Fruit fly (Drosophila melanogaster) whole organism, embryonic: ENCODE data around the gene Rbp1-like.
A peak's percentile ranks its signal among the peaks of the same experiment; 100 is the strongest.

Experiments
- CG11695 ChIP-seq: fragments of 200-800 bp; sonication (Bioruptor generic); IDR thresholded peaks from 3 replicates; pipeline ENCODE4 v1.3.6; 2022; ENCODE audit warnings: missing biosample characterization, missing genetic modification characterization
- CG12155 ChIP-seq: fragments of 200-800 bp; sonication (Bioruptor generic); optimal IDR thresholded peaks from 3 replicates; lab custom pipeline; 2016; ENCODE audit warnings: missing biosample characterization, missing genetic modification characterization
- CG12744 ChIP-seq: fragments of 200-800 bp; sonication (Bioruptor generic); optimal IDR thresholded peaks from 2 replicates; lab custom pipeline; 2016; ENCODE audit warnings: missing biosample characterization, missing genetic modification characterization
- CG1529 ChIP-seq: fragments of 200-800 bp; sonication (Bioruptor generic); optimal IDR thresholded peaks from 3 replicates; lab custom pipeline; 2018; ENCODE audit warnings: missing biosample characterization, missing genetic modification characterization
- CG1602 ChIP-seq: fragments of 200-800 bp; sonication (Bioruptor generic); optimal IDR thresholded peaks from 3 replicates; lab custom pipeline; 2016; ENCODE audit warnings: missing biosample characterization, missing genetic modification characterization
- CG16813 ChIP-seq: fragments of 200-800 bp; sonication (Bioruptor generic); IDR thresholded peaks from 3 replicates; pipeline ENCODE4 v1.3.6; 2022; ENCODE audit warnings: missing biosample characterization, missing genetic modification characterization; ENCODE audit not compliant: partially characterized antibody
- CG17186 ChIP-seq: fragments of 200-800 bp; sonication (Bioruptor generic); optimal IDR thresholded peaks from 3 replicates; lab custom pipeline; 2017; ENCODE audit warnings: missing biosample characterization, missing genetic modification reagents, missing genetic modification characterization
- CG18764 ChIP-seq: fragments of 200-800 bp; sonication (Bioruptor generic); optimal IDR thresholded peaks from 3 replicates; lab custom pipeline; 2016; ENCODE audit warnings: missing biosample characterization, missing genetic modification characterization
- CG2199 ChIP-seq: fragments of 200-800 bp; sonication (Bioruptor generic); IDR thresholded peaks from 3 replicates; pipeline ENCODE4 v1.3.6; 2022; ENCODE audit warnings: missing biosample characterization, missing genetic modification characterization
- CG2678 ChIP-seq: fragments of 200-800 bp; sonication (Bioruptor generic); optimal IDR thresholded peaks from 3 replicates; lab custom pipeline; 2019; ENCODE audit warnings: missing biosample characterization, mild to moderate bottlenecking, missing genetic modification characterization, moderate library complexity
- CG3407 ChIP-seq: fragments of 200-800 bp; sonication (Bioruptor generic); optimal IDR thresholded peaks from 2 replicates; lab custom pipeline; 2018; ENCODE audit warnings: missing biosample characterization, mild to moderate bottlenecking, missing genetic modification characterization
- CG42726 ChIP-seq: fragments of 200-800 bp; sonication (Bioruptor generic); IDR thresholded peaks from 2 replicates; pipeline ENCODE4 v1.3.6; 2022; ENCODE audit warnings: missing biosample characterization, missing genetic modification characterization; ENCODE audit not compliant: partially characterized antibody
- CG4282 ChIP-seq: fragments of 200-800 bp; sonication (Bioruptor generic); optimal IDR thresholded peaks from 2 replicates; lab custom pipeline; 2016; ENCODE audit warnings: missing biosample characterization, missing genetic modification characterization
- CG4730 ChIP-seq: fragments of 200-800 bp; sonication (Bioruptor generic); IDR thresholded peaks from 2 replicates; pipeline ENCODE4 v1.3.6; 2022; ENCODE audit warnings: missing biosample characterization, missing genetic modification characterization
- CG6254 ChIP-seq: fragments of 200-800 bp; sonication (Bioruptor generic); optimal IDR thresholded peaks from 3 replicates; lab custom pipeline; 2017; ENCODE audit warnings: mild to moderate bottlenecking, missing biosample characterization, missing genetic modification reagents, missing genetic modification characterization
- CG9437 ChIP-seq: fragments of 200-800 bp; sonication (Bioruptor generic); optimal IDR thresholded peaks from 2 replicates; lab custom pipeline; 2018; ENCODE audit warnings: missing biosample characterization, mild to moderate bottlenecking, missing genetic modification characterization
- CrebB ChIP-seq: fragments of 200-800 bp; sonication (Bioruptor generic); optimal IDR thresholded peaks from 3 replicates; lab custom pipeline; 2018; ENCODE audit warnings: missing biosample characterization, mild to moderate bottlenecking, missing genetic modification characterization
- D ChIP-seq, 2 experiments: fragments of 200-800 bp in 1 of 2; fragments of >200 bp in 1 of 2; sonication (Bioruptor generic) in 1 of 2; optimal IDR thresholded peaks; 2 replicates in 1 of 2; 3 replicates in 1 of 2; lab custom pipeline; 2017; ENCODE audit warnings: mild to moderate bottlenecking in 1 of 2, missing biosample characterization in 1 of 2, missing genetic modification characterization in 1 of 2, missing genetic modification reagents in 1 of 2
- Dek ChIP-seq: fragments of 200-800 bp; sonication (Bioruptor generic); optimal IDR thresholded peaks from 3 replicates; lab custom pipeline; 2019; ENCODE audit warnings: missing biosample characterization, mild to moderate bottlenecking, missing genetic modification characterization, moderate library complexity
- Dip3 ChIP-seq: fragments of 200-800 bp; sonication (Bioruptor generic); optimal IDR thresholded peaks from 3 replicates; lab custom pipeline; 2016; ENCODE audit warnings: missing biosample characterization, missing genetic modification characterization
- Dp ChIP-seq: fragments of 200-800 bp; sonication (Bioruptor generic); optimal IDR thresholded peaks from 2 replicates; lab custom pipeline; 2018; ENCODE audit warnings: missing biosample characterization, mild to moderate bottlenecking, missing genetic modification characterization, moderate library complexity
- Ets97D ChIP-seq: fragments of 200-800 bp; sonication (Bioruptor generic); optimal IDR thresholded peaks from 3 replicates; lab custom pipeline; 2016; ENCODE audit warnings: missing biosample characterization, missing genetic modification characterization
- Fer1 ChIP-seq: fragments of 200-800 bp; sonication (Bioruptor generic); optimal IDR thresholded peaks from 2 replicates; lab custom pipeline; 2017; ENCODE audit warnings: missing biosample characterization, mild to moderate bottlenecking, missing genetic modification characterization
- HLHmδ ChIP-seq: fragments of 200-800 bp; sonication (Bioruptor generic); optimal IDR thresholded peaks from 2 replicates; lab custom pipeline; 2018; ENCODE audit warnings: missing biosample characterization, mild to moderate bottlenecking, missing genetic modification characterization, moderate library complexity
- Hsf ChIP-seq: fragments of 200-800 bp; sonication (Bioruptor generic); optimal IDR thresholded peaks from 3 replicates; lab custom pipeline; 2016; ENCODE audit warnings: missing biosample characterization, missing genetic modification characterization
- Opbp ChIP-seq: fragments of 200-800 bp; sonication (Bioruptor generic); IDR thresholded peaks from 3 replicates; pipeline ENCODE4 v1.3.6; 2022; ENCODE audit warnings: missing biosample characterization, missing genetic modification characterization; ENCODE audit not compliant: partially characterized antibody
- Pdp1 ChIP-seq, 2 experiments: fragments of 200-800 bp; sonication (Bioruptor generic); optimal IDR thresholded peaks; 3 replicates each; lab custom pipeline; 2016; ENCODE audit warnings: missing biosample characterization in 2 of 2, missing genetic modification characterization in 2 of 2, mild to moderate bottlenecking in 1 of 2, moderate library complexity in 1 of 2
- Rfx ChIP-seq: fragments of 200-800 bp; sonication (Bioruptor generic); IDR thresholded peaks from 2 replicates; pipeline ENCODE4 v1.3.6; 2022; ENCODE audit warnings: missing biosample characterization, missing genetic modification characterization
- cad ChIP-seq: fragments of >200 bp; optimal IDR thresholded peaks from 2 replicates; lab custom pipeline; 2017; ENCODE audit warnings: missing biosample characterization, missing genetic modification characterization
- crc ChIP-seq: fragments of 200-800 bp; sonication (Bioruptor generic); optimal IDR thresholded peaks from 2 replicates; lab custom pipeline; 2016; ENCODE audit warnings: missing biosample characterization, missing genetic modification characterization
- dmrt99B ChIP-seq: fragments of 200-800 bp; sonication (Bioruptor generic); optimal IDR thresholded peaks from 2 replicates; lab custom pipeline; 2018; ENCODE audit warnings: missing biosample characterization, mild to moderate bottlenecking, missing genetic modification characterization, moderate library complexity
- dysf ChIP-seq: fragments of 200-800 bp; sonication (Bioruptor generic); IDR thresholded peaks from 3 replicates; pipeline ENCODE4 v1.3.6; 2022; ENCODE audit warnings: missing biosample characterization, missing genetic modification characterization
- ftz-f1 ChIP-seq: fragments of 200-800 bp; sonication (Bioruptor generic); optimal IDR thresholded peaks from 2 replicates; lab custom pipeline; 2016; ENCODE audit warnings: missing biosample characterization, missing genetic modification characterization
- h ChIP-seq: fragments of >200 bp; optimal IDR thresholded peaks from 2 replicates; lab custom pipeline; 2017
- hkb ChIP-seq, 2 experiments: fragments of 200-800 bp in 1 of 2; fragments of >200 bp in 1 of 2; sonication (Bioruptor generic) in 1 of 2; IDR thresholded peaks in 1 of 2; optimal IDR thresholded peaks in 1 of 2; 2 replicates each; pipeline versions ENCODE4 v1.3.6 to Lab custom; 2017 to 2022; ENCODE audit warnings: missing biosample characterization in 1 of 2, missing genetic modification characterization in 1 of 2
- nmo ChIP-seq: fragments of 200-800 bp; sonication (Bioruptor generic); optimal IDR thresholded peaks from 2 replicates; lab custom pipeline; 2018; ENCODE audit warnings: missing biosample characterization, mild to moderate bottlenecking, missing genetic modification characterization, moderate library complexity
- pho ChIP-seq: fragments of 200-800 bp; sonication (Bioruptor generic); optimal IDR thresholded peaks from 2 replicates; lab custom pipeline; 2016; ENCODE audit warnings: missing biosample characterization, missing genetic modification characterization
- ranshi ChIP-seq: fragments of 200-800 bp; sonication (Bioruptor generic); IDR thresholded peaks from 2 replicates; pipeline ENCODE4 v1.3.6; 2022; ENCODE audit warnings: missing biosample characterization, missing genetic modification characterization
- sisA ChIP-seq: fragments of 200-800 bp; sonication (Bioruptor generic); IDR thresholded peaks from 2 replicates; pipeline ENCODE4 v1.3.6; 2022; ENCODE audit warnings: missing biosample characterization, missing genetic modification characterization
- stc ChIP-seq: fragments of 200-800 bp; sonication (Bioruptor generic); IDR thresholded peaks from 2 replicates; pipeline ENCODE4 v1.3.6; 2022; ENCODE audit warnings: missing biosample characterization, missing genetic modification characterization
- stwl ChIP-seq: fragments of 200-800 bp; sonication (Bioruptor generic); optimal IDR thresholded peaks from 3 replicates; lab custom pipeline; 2018; ENCODE audit warnings: missing biosample characterization, mild to moderate bottlenecking, missing genetic modification characterization, moderate library complexity
- trem ChIP-seq: fragments of 200-800 bp; optimal IDR thresholded peaks from 3 replicates; lab custom pipeline; 2019; ENCODE audit warnings: missing biosample characterization, mild to moderate bottlenecking, missing genetic modification characterization, moderate library complexity

Gene Rbp1-like

DNA sequence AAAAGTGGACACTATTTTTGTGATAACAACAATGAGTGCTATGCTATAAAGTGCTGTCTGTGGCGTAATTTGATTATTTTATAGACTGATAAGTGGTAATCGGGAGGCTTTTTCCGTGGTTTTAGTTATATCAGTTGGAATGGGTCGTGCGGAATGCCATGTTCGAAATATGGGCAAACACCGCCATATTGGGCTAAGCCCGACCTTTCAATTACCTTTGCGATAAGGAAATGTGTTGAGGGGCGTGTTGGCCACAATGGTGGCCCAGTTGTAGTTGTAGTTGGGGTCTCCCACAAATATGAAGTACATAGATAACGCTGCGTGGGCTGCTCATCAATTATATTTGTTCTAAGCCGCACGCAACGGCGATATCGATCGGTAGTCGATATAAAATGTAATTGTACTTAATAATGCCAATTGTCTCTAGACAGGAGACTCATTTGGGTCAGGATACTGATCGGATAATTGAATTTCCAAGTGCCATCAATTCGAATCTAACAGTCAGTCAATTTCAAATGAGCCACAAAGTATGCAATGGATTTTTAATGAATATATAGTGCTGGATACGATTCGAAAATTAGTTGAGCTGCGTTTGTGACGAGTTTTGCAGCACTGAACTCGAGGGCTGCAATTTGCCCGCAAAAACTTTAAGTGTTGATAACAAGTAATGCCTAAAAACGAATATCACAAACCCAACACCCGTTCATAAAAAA lies 50.1 kb downstream of the Rbp1-like start (continued):
- peak; percentile 96 for TF ChIP-seq stwl
- TF ChIP-seq h (lab: Kevin White, UChicago): no peak
- TF ChIP-seq CG11695 (GFP tag; lab: Robert Waterston, UW): no peak
- TF ChIP-seq Fer1 (GFP tag; lab: Kevin White, UChicago): no peak
- TF ChIP-seq CG2678 (tag; lab: Kevin White, UChicago): no peak
- no peak for TF ChIP-seq CG2199
- no peak for TF ChIP-seq dmrt99B (tag; lab: Kevin White, UChicago)
- no peak for TF ChIP-seq CG12744 (GFP tag; lab: Kevin White, UChicago)
- TF ChIP-seq D (optimal IDR thresholded peaks at IDR 0.05; lab: Kevin White, UChicago): no peak
- no peak for TF ChIP-seq D (GFP tag; optimal IDR thresholded peaks at IDR 0.05; lab: Kevin White, UChicago)
- no peak for TF ChIP-seq stc (GFP tag; lab: Robert Waterston, UW)
- TF ChIP-seq pho (GFP tag; lab: Kevin White, UChicago): peak; percentile 53
- TF ChIP-seq trem (tag; lab: Kevin White, UChicago): peak; percentile 24
- peak; percentile 91 for TF ChIP-seq Dp (GFP tag; lab: Kevin White, UChicago)
- no peak for TF ChIP-seq dysf
- TF ChIP-seq CrebB (tag; lab: Kevin White, UChicago): no peak
- TF ChIP-seq cad: no peak
- peak; percentile 10 for TF ChIP-seq Hsf (GFP tag; lab: Kevin White, UChicago)
- peak; percentile 25; the same call in 1 of the 3 replicates for TF ChIP-seq Opbp
- no peak for TF ChIP-seq CG4730 (GFP tag; lab: Robert Waterston, UW)
- TF ChIP-seq Rfx (GFP tag; lab: Robert Waterston, UW): peak; percentile 75
- no peak for TF ChIP-seq hkb (optimal IDR thresholded peaks at IDR 0.05; lab: Kevin White, UChicago)
- no peak for TF ChIP-seq hkb (GFP tag; IDR thresholded peaks at IDR 0.05; lab: Robert Waterston, UW)
- peak; percentile 72 for TF ChIP-seq Ets97D
- no peak for TF ChIP-seq ranshi
- TF ChIP-seq CG12155 (GFP tag; lab: Kevin White, UChicago): peak; percentile 39
- TF ChIP-seq Dek: peak; percentile 17
- no peak for TF ChIP-seq CG4282
- no peak for TF ChIP-seq HLHmδ (GFP tag; lab: Kevin White, UChicago)
- peak; percentile 29 to 86 for TF ChIP-seq Pdp1 (GFP tag; optimal IDR thresholded peaks at IDR 0.05; lab: Kevin White, UChicago)
- peak; percentile 51 for TF ChIP-seq Dip3 (GFP tag; lab: Kevin White, UChicago)
- no peak for TF ChIP-seq CG18764 (GFP tag; lab: Kevin White, UChicago)
- no peak for TF ChIP-seq crc (GFP tag; lab: Kevin White, UChicago)
- TF ChIP-seq sisA: no peak
- TF ChIP-seq CG1602 (GFP tag; lab: Kevin White, UChicago): no peak
- no peak; the same call in 2 of the 3 replicates for TF ChIP-seq CG16813
- TF ChIP-seq CG9437 (GFP tag; lab: Kevin White, UChicago): no peak
- TF ChIP-seq CG6254 (GFP tag; lab: Kevin White, UChicago): no peak
- no peak for TF ChIP-seq CG42726 (GFP tag; lab: Robert Waterston, UW)
- TF ChIP-seq CG1529 (GFP tag; lab: Kevin White, UChicago): no peak
- TF ChIP-seq ftz-f1 (GFP tag; lab: Kevin White, UChicago): peak; percentile 0
- TF ChIP-seq CG3407: no peak
- TF ChIP-seq CG17186: no peak
- TF ChIP-seq nmo (GFP tag; lab: Kevin White, UChicago): peak; percentile 2
